Fruit fly (Drosophila melanogaster) whole organism, prepupa: Measurements from ENCODE around the gene CG14153.

Experiments used
- Blimp-1 ChIP-seq: fragments of 200-800 bp; sonication (Bioruptor generic); optimal IDR thresholded peaks from 3 replicates; lab custom pipeline; 2017; ENCODE audit warnings: missing biosample characterization, missing genetic modification characterization, mild to moderate bottlenecking, moderate library complexity, missing genetic modification reagents
- CG10631 ChIP-seq: fragments of 200-800 bp; sonication (Bioruptor generic); optimal IDR thresholded peaks from 2 replicates; lab custom pipeline; 2016; ENCODE audit warnings: missing biosample characterization, missing genetic modification characterization
- CG10669 ChIP-seq: fragments of 200-800 bp; sonication (Bioruptor generic); optimal IDR thresholded peaks from 3 replicates; lab custom pipeline; 2018; ENCODE audit warnings: missing biosample characterization, mild to moderate bottlenecking, missing genetic modification characterization, moderate library complexity
- CG11294 ChIP-seq: fragments of 200-800 bp; sonication (Bioruptor generic); IDR thresholded peaks from 2 replicates; pipeline ENCODE4 v1.3.6; 2022; ENCODE audit warnings: missing biosample characterization, missing genetic modification characterization
- CG11762 ChIP-seq: fragments of 200-800 bp; sonication (Bioruptor generic); optimal IDR thresholded peaks from 3 replicates; lab custom pipeline; 2016; ENCODE audit warnings: missing biosample characterization, missing genetic modification characterization; ENCODE audit not compliant: insufficient read depth
- CG15336 ChIP-seq: fragments of 200-800 bp; sonication (Bioruptor generic); IDR thresholded peaks from 2 replicates; pipeline ENCODE4 v1.3.6; 2022; ENCODE audit warnings: missing biosample characterization, missing genetic modification characterization
- CG1621 ChIP-seq: fragments of 200-800 bp; sonication (Bioruptor generic); optimal IDR thresholded peaks from 3 replicates; lab custom pipeline; 2018; ENCODE audit warnings: missing biosample characterization, mild to moderate bottlenecking, missing genetic modification characterization
- CG16779 ChIP-seq: fragments of 200-800 bp; sonication (Bioruptor generic); optimal IDR thresholded peaks from 3 replicates; lab custom pipeline; 2017; ENCODE audit warnings: missing biosample characterization, mild to moderate bottlenecking, missing genetic modification characterization
- CG3032 ChIP-seq: fragments of 200-800 bp; optimal IDR thresholded peaks from 2 replicates; lab custom pipeline; 2019; ENCODE audit warnings: missing biosample characterization, mild to moderate bottlenecking, missing genetic modification characterization, moderate library complexity
- CG31627 ChIP-seq: fragments of 200-800 bp; sonication (Bioruptor generic); optimal IDR thresholded peaks from 3 replicates; lab custom pipeline; 2016; ENCODE audit warnings: missing biosample characterization, missing genetic modification characterization
- CG32006 ChIP-seq: fragments of 200-800 bp; sonication (Bioruptor generic); optimal IDR thresholded peaks from 3 replicates; lab custom pipeline; 2017; ENCODE audit warnings: missing biosample characterization, mild to moderate bottlenecking, missing genetic modification characterization
- CG3919 ChIP-seq: fragments of 200-800 bp; sonication (Bioruptor generic); optimal IDR thresholded peaks from 3 replicates; lab custom pipeline; 2016; ENCODE audit warnings: missing biosample characterization, missing genetic modification characterization
- CG4318 ChIP-seq: fragments of 200-800 bp; sonication (Bioruptor generic); optimal IDR thresholded peaks from 3 replicates; lab custom pipeline; 2017; ENCODE audit warnings: missing biosample characterization, mild to moderate bottlenecking, missing genetic modification characterization
- CG6163 ChIP-seq: fragments of 200-800 bp; sonication (Bioruptor generic); IDR thresholded peaks from 3 replicates; pipeline ENCODE4 v1.3.6; 2022; ENCODE audit warnings: missing biosample characterization, missing genetic modification characterization
- CG6276 ChIP-seq: fragments of 200-800 bp; sonication (Bioruptor generic); optimal IDR thresholded peaks from 2 replicates; lab custom pipeline; 2017; ENCODE audit warnings: missing biosample characterization, mild to moderate bottlenecking, missing genetic modification characterization
- CG6808 ChIP-seq: fragments of 200-800 bp; sonication (Bioruptor generic); optimal IDR thresholded peaks from 3 replicates; lab custom pipeline; 2017; ENCODE audit warnings: missing biosample characterization, missing genetic modification characterization, mild to moderate bottlenecking, moderate library complexity, missing genetic modification reagents
- CG6854 ChIP-seq: fragments of 200-800 bp; sonication (Bioruptor generic); optimal IDR thresholded peaks from 2 replicates; lab custom pipeline; 2017; ENCODE audit warnings: missing biosample characterization, mild to moderate bottlenecking, missing genetic modification characterization
- CG7368 ChIP-seq: fragments of 200-800 bp; sonication (Bioruptor generic); optimal IDR thresholded peaks from 3 replicates; lab custom pipeline; 2016; ENCODE audit warnings: missing biosample characterization, missing genetic modification characterization
- CG8119 ChIP-seq: fragments of 200-800 bp; sonication (Bioruptor generic); IDR thresholded peaks from 3 replicates; pipeline ENCODE4 v1.3.6; 2022; ENCODE audit warnings: missing biosample characterization, missing genetic modification characterization
- CG8319 ChIP-seq: fragments of 200-800 bp; sonication (Bioruptor generic); optimal IDR thresholded peaks from 3 replicates; lab custom pipeline; 2016; ENCODE audit warnings: missing biosample characterization, missing genetic modification characterization
- CG8632 ChIP-seq: fragments of 200-800 bp; sonication (Bioruptor generic); optimal IDR thresholded peaks from 3 replicates; lab custom pipeline; 2016; ENCODE audit warnings: missing biosample characterization, missing genetic modification characterization
- CG9139 ChIP-seq: fragments of 200-800 bp; sonication (Bioruptor generic); optimal IDR thresholded peaks from 3 replicates; lab custom pipeline; 2017; ENCODE audit warnings: missing biosample characterization, mild to moderate bottlenecking, missing genetic modification characterization
- Eip75B ChIP-seq: fragments of 200-800 bp; sonication (Bioruptor generic); optimal IDR thresholded peaks from 3 replicates; lab custom pipeline; 2016; ENCODE audit warnings: missing biosample characterization, missing genetic modification characterization
- Eip78C ChIP-seq: fragments of 200-800 bp; sonication (Bioruptor generic); peaks from one replicate; lab custom pipeline; 2016; ENCODE audit warnings: missing biosample characterization, missing genetic modification characterization
- Eip93F ChIP-seq: fragments of 200-800 bp; sonication (Bioruptor generic); optimal IDR thresholded peaks from 2 replicates; lab custom pipeline; 2016; ENCODE audit warnings: missing biosample characterization, mild to moderate bottlenecking, missing genetic modification characterization
- Ets96B ChIP-seq: fragments of 200-800 bp; optimal IDR thresholded peaks from 2 replicates; lab custom pipeline; 2019; ENCODE audit warnings: missing biosample characterization, mild to moderate bottlenecking, missing genetic modification characterization, moderate library complexity
- Gug ChIP-seq: fragments of 200-800 bp; sonication (Bioruptor generic); IDR thresholded peaks from 2 replicates; pipeline ENCODE4 v1.3.6; 2022; ENCODE audit warnings: missing biosample characterization, missing genetic modification characterization
- Hr38 ChIP-seq: sonication (Bioruptor generic); optimal IDR thresholded peaks from 2 replicates; lab custom pipeline; 2016; ENCODE audit warnings: missing biosample characterization, missing genetic modification characterization
- Hr39 ChIP-seq: fragments of 200-800 bp; sonication (Bioruptor generic); optimal IDR thresholded peaks from 2 replicates; lab custom pipeline; 2016; ENCODE audit warnings: missing biosample characterization, missing genetic modification characterization
- OdsH ChIP-seq: fragments of 200-800 bp; sonication (Bioruptor generic); optimal IDR thresholded peaks from 3 replicates; lab custom pipeline; 2016; ENCODE audit warnings: missing biosample characterization, missing genetic modification characterization
- Smox ChIP-seq: fragments of 200-800 bp; sonication (Bioruptor generic); optimal IDR thresholded peaks from 3 replicates; lab custom pipeline; 2016; ENCODE audit warnings: missing biosample characterization, missing genetic modification characterization
- Sox102F ChIP-seq: fragments of 200-800 bp; sonication (Bioruptor generic); optimal IDR thresholded peaks from 2 replicates; lab custom pipeline; 2016; ENCODE audit warnings: missing biosample characterization, mild to moderate bottlenecking, missing genetic modification characterization
- Sox14 ChIP-seq: fragments of 200-800 bp; sonication (Bioruptor generic); optimal IDR thresholded peaks from 3 replicates; lab custom pipeline; 2016; ENCODE audit warnings: missing biosample characterization, missing genetic modification characterization
- Sox15 ChIP-seq: fragments of 200-800 bp; sonication (Bioruptor generic); optimal IDR thresholded peaks from 3 replicates; lab custom pipeline; 2016; ENCODE audit warnings: missing biosample characterization, missing genetic modification characterization
- acj6 ChIP-seq: fragments of 200-800 bp; sonication (Bioruptor generic); optimal IDR thresholded peaks from 3 replicates; lab custom pipeline; 2016; ENCODE audit warnings: missing biosample characterization, missing genetic modification characterization
- cyc ChIP-seq: fragments of 200-800 bp; sonication (Bioruptor generic); optimal IDR thresholded peaks from 3 replicates; lab custom pipeline; 2016; ENCODE audit warnings: missing biosample characterization, missing genetic modification characterization
- dac ChIP-seq: fragments of 200-800 bp; sonication (Bioruptor generic); optimal IDR thresholded peaks from 2 replicates; lab custom pipeline; 2017; ENCODE audit warnings: missing biosample characterization, mild to moderate bottlenecking, missing genetic modification characterization
- dsx ChIP-seq: fragments of 200-800 bp; optimal IDR thresholded peaks from 3 replicates; lab custom pipeline; 2019; ENCODE audit warnings: missing biosample characterization, mild to moderate bottlenecking, missing genetic modification characterization, moderate library complexity; ENCODE audit not compliant: poor library complexity, severe bottlenecking
- eg ChIP-seq: fragments of 200-800 bp; sonication (Bioruptor generic); IDR thresholded peaks from 3 replicates; pipeline ENCODE4 v1.3.6; 2022; ENCODE audit warnings: missing biosample characterization, missing genetic modification characterization
- esn ChIP-seq: fragments of 200-800 bp; sonication (Bioruptor generic); optimal IDR thresholded peaks from 2 replicates; lab custom pipeline; 2016; ENCODE audit warnings: missing biosample characterization, mild to moderate bottlenecking, missing genetic modification characterization, moderate library complexity
- fkh ChIP-seq: fragments of 200-800 bp; sonication (Bioruptor generic); optimal IDR thresholded peaks from 3 replicates; lab custom pipeline; 2017; ENCODE audit warnings: missing biosample characterization, mild to moderate bottlenecking, missing genetic modification characterization, moderate library complexity
- lz ChIP-seq: fragments of 200-800 bp; sonication (Bioruptor generic); optimal IDR thresholded peaks from 3 replicates; lab custom pipeline; 2016; ENCODE audit warnings: missing biosample characterization, missing genetic modification characterization
- net ChIP-seq: fragments of 200-800 bp; sonication (Bioruptor generic); optimal IDR thresholded peaks from 3 replicates; lab custom pipeline; 2016; ENCODE audit warnings: missing biosample characterization, missing genetic modification characterization
- pdm3 ChIP-seq: fragments of 200-800 bp; sonication (Bioruptor generic); optimal IDR thresholded peaks from 3 replicates; lab custom pipeline; 2016; ENCODE audit warnings: missing biosample characterization, missing genetic modification characterization
- salr ChIP-seq, 2 experiments: fragments of 200-800 bp; sonication (Bioruptor generic); optimal IDR thresholded peaks; 3 replicates each; lab custom pipeline; 2016 to 2018; ENCODE audit warnings: missing biosample characterization in 2 of 2, missing genetic modification characterization in 2 of 2, mild to moderate bottlenecking in 1 of 2
- spab ChIP-seq: fragments of 200-800 bp; sonication (Bioruptor generic); optimal IDR thresholded peaks from 2 replicates; lab custom pipeline; 2017; ENCODE audit warnings: missing biosample characterization, mild to moderate bottlenecking, missing genetic modification characterization, missing genetic modification reagents
- ss ChIP-seq, 2 experiments: fragments of 200-800 bp; sonication (Bioruptor generic); optimal IDR thresholded peaks; 2 replicates in 1 of 2; 3 replicates in 1 of 2; lab custom pipeline; 2017 to 2018; ENCODE audit warnings: mild to moderate bottlenecking in 2 of 2, missing biosample characterization in 2 of 2, missing genetic modification characterization in 2 of 2, moderate library complexity in 1 of 2
- svp ChIP-seq: fragments of 200-800 bp; sonication (Bioruptor generic); peaks from one replicate; lab custom pipeline; 2016; ENCODE audit warnings: missing biosample characterization, missing genetic modification characterization
- topi ChIP-seq: fragments of 200-800 bp; sonication (Bioruptor generic); optimal IDR thresholded peaks from 3 replicates; lab custom pipeline; 2016; ENCODE audit warnings: missing biosample characterization, missing genetic modification characterization
- vri ChIP-seq: fragments of 200-800 bp; sonication (Bioruptor generic); optimal IDR thresholded peaks from 3 replicates; lab custom pipeline; 2016; ENCODE audit warnings: missing biosample characterization, mild to moderate bottlenecking, missing genetic modification characterization

CG14153 gene

dm6 chr3L:10660744-10661589, 17.6 kb downstream of the CG14153 start, which contains the start of the genes CG32066 and CG8003:
CG32066 (minus strand) TSS chr3L:10661013.
CG8003 (plus strand) TSS chr3L:10661475.
- TF ChIP-seq pdm3: no peak
- no peak for TF ChIP-seq CG8319 (GFP tag; lab: Kevin White, UChicago)
- TF ChIP-seq Ets96B (tag; lab: Kevin White, UChicago): no peak
- TF ChIP-seq OdsH (GFP tag; lab: Kevin White, UChicago): peak; percentile 29
- no peak for TF ChIP-seq Sox15 (GFP tag; lab: Kevin White, UChicago)
- TF ChIP-seq svp (GFP tag; lab: Kevin White, UChicago): peak; percentile 74
- TF ChIP-seq CG10669: peak; percentile 27
- TF ChIP-seq Eip78C: peak; percentile 78
- no peak for TF ChIP-seq CG11762
- TF ChIP-seq CG6276: peak; percentile 13
- TF ChIP-seq vri: peak; percentile 36
- TF ChIP-seq CG8119 (GFP tag; lab: Robert Waterston, UW): peak; percentile 44; the same call in 1 of the 3 replicates
- peak; percentile 4 for TF ChIP-seq Hr39 (GFP tag; lab: Kevin White, UChicago)
- TF ChIP-seq CG6163 (GFP tag; lab: Robert Waterston, UW): peak; percentile 49; the same call in 1 of the 3 replicates
- peak; percentile 5 to 44 for TF ChIP-seq ss (GFP tag; optimal IDR thresholded peaks at IDR 0.05; lab: Kevin White, UChicago)
- TF ChIP-seq CG7368 (GFP tag; lab: Kevin White, UChicago): no peak
- TF ChIP-seq CG9139 (GFP tag; lab: Kevin White, UChicago): peak; percentile 42
- TF ChIP-seq Gug (GFP tag; lab: Robert Waterston, UW): no peak
- TF ChIP-seq cyc (GFP tag; lab: Kevin White, UChicago): no peak
- TF ChIP-seq CG32006: peak; percentile 35
- peak; percentile 21 for TF ChIP-seq lz (GFP tag; lab: Kevin White, UChicago)
- peak; percentile 30 for TF ChIP-seq Eip75B
- no peak for TF ChIP-seq salr (GFP tag; optimal IDR thresholded peaks at IDR 0.05; lab: Kevin White, UChicago)
- TF ChIP-seq CG6808: peak; percentile 26
- peak; percentile 32 for TF ChIP-seq esn (GFP tag; lab: Kevin White, UChicago)
- TF ChIP-seq net (GFP tag; lab: Kevin White, UChicago): peak; percentile 29
- no peak for TF ChIP-seq Blimp-1 (GFP tag; lab: Kevin White, UChicago)
- peak; percentile 39 for TF ChIP-seq Smox
- TF ChIP-seq CG11294 (GFP tag; lab: Robert Waterston, UW): no peak
- peak; percentile 24; the same call in 1 of the 2 replicates for TF ChIP-seq CG15336 (GFP tag; lab: Robert Waterston, UW)
- TF ChIP-seq CG31627 (GFP tag; lab: Kevin White, UChicago): no peak
- peak; percentile 35 for TF ChIP-seq CG3032 (tag; lab: Kevin White, UChicago)
- no peak for TF ChIP-seq Hr38 (GFP tag; lab: Kevin White, UChicago)
- peak; percentile 28 for TF ChIP-seq fkh (GFP tag; lab: Kevin White, UChicago)
- no peak for TF ChIP-seq CG1621
- peak; percentile 79 for TF ChIP-seq Eip93F (GFP tag; lab: Kevin White, UChicago)
- no peak for TF ChIP-seq dac
- peak; percentile 49; the same call in 2 of the 3 replicates for TF ChIP-seq eg (GFP tag; lab: Robert Waterston, UW)
- TF ChIP-seq dsx: no peak
- TF ChIP-seq topi: peak; percentile 43
- TF ChIP-seq CG6854 (GFP tag; lab: Kevin White, UChicago): peak; percentile 78
- peak; percentile 66 for TF ChIP-seq CG10631 (GFP tag; lab: Kevin White, UChicago)
- no peak for TF ChIP-seq CG4318 (GFP tag; lab: Kevin White, UChicago)
- peak; percentile 28 for TF ChIP-seq CG16779 (tag; lab: Kevin White, UChicago)
- no peak for TF ChIP-seq spab (GFP tag; lab: Kevin White, UChicago)
- peak; percentile 59 for TF ChIP-seq Sox102F
- TF ChIP-seq CG3919: peak; percentile 26
- peak; percentile 3 for TF ChIP-seq Sox14 (GFP tag; lab: Kevin White, UChicago)
- peak; percentile 0 for TF ChIP-seq CG8632 (GFP tag; lab: Kevin White, UChicago)
- TF ChIP-seq acj6 (GFP tag; lab: Kevin White, UChicago): no peak
